Fruit fly (Drosophila melanogaster) whole organism, adult: ENCODE data around the gene olf413.

Experiments
- CG14711 ChIP-seq: fragments of 200-800 bp; sonication (Bioruptor generic); optimal IDR thresholded peaks from 2 replicates; lab custom pipeline; 2018; ENCODE audit warnings: missing biosample characterization, mild to moderate bottlenecking, missing genetic modification characterization, moderate library complexity
- CG1620 ChIP-seq: fragments of 200-800 bp; sonication (Bioruptor generic); optimal IDR thresholded peaks from 2 replicates; lab custom pipeline; 2016; ENCODE audit warnings: missing biosample characterization, missing genetic modification characterization
- CG5204 ChIP-seq: fragments of 200-800 bp; sonication (Bioruptor generic); optimal IDR thresholded peaks from 2 replicates; lab custom pipeline; 2016; ENCODE audit warnings: missing biosample characterization, missing genetic modification characterization
- CG7101 ChIP-seq: fragments of 200-800 bp; sonication (Bioruptor generic); optimal IDR thresholded peaks from 2 replicates; lab custom pipeline; 2018; ENCODE audit warnings: missing biosample characterization, mild to moderate bottlenecking, missing genetic modification characterization, moderate library complexity
- bab1 ChIP-seq: fragments of 200-800 bp; sonication (Bioruptor generic); optimal IDR thresholded peaks from 3 replicates; lab custom pipeline; 2019; ENCODE audit warnings: missing biosample characterization, mild to moderate bottlenecking, missing genetic modification characterization, moderate library complexity
- cnc ChIP-seq, 2 experiments: fragments of >200 bp; optimal IDR thresholded peaks; 2 replicates each; lab custom pipeline; 2017
- kay ChIP-seq: fragments of 200-800 bp; sonication (Bioruptor generic); peaks from one replicate; lab custom pipeline; 2016; ENCODE audit warnings: missing biosample characterization, missing genetic modification characterization, borderline replicate concordance

dm6 chr3L:22162555-22162954 lies 26.7 kb downstream of the olf413 start:
- TF ChIP-seq CG5204 (GFP tag; lab: Kevin White, UChicago) (no peak), CG1620 (GFP tag; lab: Kevin White, UChicago) (no peak), cnc (optimal IDR thresholded peaks at IDR 0.05; lab: Kevin White, UChicago) (no peak), kay (GFP tag; lab: Kevin White, UChicago) (no peak), CG14711 (tag; lab: Kevin White, UChicago) (no peak), bab1 (no peak), CG7101 (tag; lab: Kevin White, UChicago) (no peak)
